Worm (Caenorhabditis elegans) whole organism, mixed stage, embryonic: ENCODE data around the gene atad-3.

ENCODE experiments used
- blmp-1 ChIP-seq: fragments of 150-350 bp; optimal IDR thresholded peaks from 2 replicates; lab custom pipeline; 2014; ENCODE audit warnings: missing biosample characterization, missing genetic modification characterization
- cnd-1 ChIP-seq: fragments of 200-800 bp; sonication (Bioruptor generic); optimal IDR thresholded peaks from 2 replicates; lab custom pipeline; 2018; ENCODE audit warnings: mild to moderate bottlenecking, missing genetic modification characterization, missing compliant biosample characterization
- elt-3 ChIP-seq: fragments of 150-350 bp; optimal IDR thresholded peaks from 2 replicates; lab custom pipeline; 2014; ENCODE audit warnings: missing biosample characterization, missing genetic modification characterization
- flh-1 ChIP-seq: fragments of 200-800 bp; sonication (Bioruptor generic); optimal IDR thresholded peaks from 2 replicates; lab custom pipeline; 2018; ENCODE audit warnings: mild to moderate bottlenecking, missing genetic modification characterization, moderate library complexity, missing compliant biosample characterization
- lin-13 ChIP-seq: fragments of 150-350 bp; optimal IDR thresholded peaks from 2 replicates; lab custom pipeline; 2014; ENCODE audit warnings: missing biosample characterization, missing genetic modification characterization
- mep-1 ChIP-seq: fragments of 150-350 bp; optimal IDR thresholded peaks from 2 replicates; lab custom pipeline; 2017; ENCODE audit warnings: missing biosample characterization, missing genetic modification reagents, missing genetic modification characterization, inconsistent platforms
- nhr-28 ChIP-seq: fragments of 150-350 bp; optimal IDR thresholded peaks from 2 replicates; lab custom pipeline; 2014; ENCODE audit warnings: missing biosample characterization, missing genetic modification characterization
- sem-2 ChIP-seq: fragments of 200-800 bp; sonication (Bioruptor generic); optimal IDR thresholded peaks from 2 replicates; lab custom pipeline; 2018; ENCODE audit warnings: mild to moderate bottlenecking, missing genetic modification characterization, missing compliant biosample characterization
- snpc-4 ChIP-seq: fragments of 150-350 bp; optimal IDR thresholded peaks from 2 replicates; lab custom pipeline; 2014; ENCODE audit warnings: missing biosample characterization, missing genetic modification characterization
- unc-62 ChIP-seq: fragments of 150-350 bp; optimal IDR thresholded peaks from 2 replicates; lab custom pipeline; 2014; ENCODE audit warnings: missing biosample characterization, missing genetic modification reagents, missing genetic modification characterization

DNA sequence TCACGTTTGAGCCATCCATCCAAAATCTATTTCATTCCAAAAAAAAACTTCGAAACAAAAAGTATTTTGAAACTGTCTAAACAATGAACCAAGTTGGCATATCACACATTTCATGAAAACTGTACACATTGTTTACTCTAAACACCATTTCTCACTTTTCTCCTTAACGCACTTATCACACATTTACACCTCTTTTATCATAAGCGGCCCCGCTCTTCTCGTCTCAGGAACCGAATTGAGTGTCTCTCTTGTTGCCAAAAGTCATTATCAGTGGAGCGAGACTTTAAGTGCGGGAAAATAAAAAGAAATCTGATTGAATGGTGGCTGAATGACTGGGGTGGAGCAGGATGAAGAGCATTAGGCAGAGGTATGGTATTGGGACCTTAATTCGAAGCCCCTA, 16.9 kb upstream of the atad-3 start:
- TF ChIP-seq unc-62 (GFP tag; lab: Kevin White, UChicago) (no peak), flh-1 (GFP tag; lab: Kevin White, UChicago) (no peak), elt-3 (tag; lab: Kevin White, UChicago) (no peak), mep-1 (no peak), nhr-28 (no peak), sem-2 (GFP tag; lab: Kevin White, UChicago) (no peak), snpc-4 (no peak), cnd-1 (tag; lab: Kevin White, UChicago) (no peak), blmp-1 (tag; lab: Kevin White, UChicago) (no peak), lin-13 (tag; lab: Kevin White, UChicago) (no peak)
